Worm (Caenorhabditis elegans) whole organism, late embryonic: ENCODE measurements around the gene gst-27.

Experiments
- ahr-1 ChIP-seq: sonication (generic microtip); optimal IDR thresholded peaks from 2 replicates; lab custom pipeline; 2016; ENCODE audit warnings: missing genetic modification characterization, missing compliant biosample characterization
- ama-1 ChIP-seq: fragments of 150-350 bp; optimal IDR thresholded peaks from 2 replicates; lab custom pipeline; 2014
- ceh-14 ChIP-seq: sonication (generic microtip); optimal IDR thresholded peaks from 2 replicates; lab custom pipeline; 2016; ENCODE audit warnings: missing genotype, missing genetic modification characterization, missing compliant biosample characterization
- ceh-24 ChIP-seq: sonication (generic microtip); optimal IDR thresholded peaks from 2 replicates; lab custom pipeline; 2016; ENCODE audit warnings: mild to moderate bottlenecking, missing genetic modification characterization, missing compliant biosample characterization
- ceh-6 ChIP-seq: fragments of 200-800 bp; sonication (Bioruptor generic); optimal IDR thresholded peaks from 2 replicates; lab custom pipeline; 2018; ENCODE audit warnings: mild to moderate bottlenecking, missing genetic modification characterization, missing compliant biosample characterization
- fkh-10 ChIP-seq: fragments of 150-350 bp; optimal IDR thresholded peaks from 2 replicates; lab custom pipeline; 2014; ENCODE audit warnings: missing biosample characterization, missing genetic modification reagents, missing genetic modification characterization
- pag-3 ChIP-seq: sonication (generic microtip); optimal IDR thresholded peaks from 2 replicates; lab custom pipeline; 2016; ENCODE audit warnings: missing compliant biosample characterization, missing genetic modification characterization, borderline replicate concordance
- pqm-1 ChIP-seq: sonication (generic microtip); optimal IDR thresholded peaks from 2 replicates; lab custom pipeline; 2016; ENCODE audit warnings: missing genetic modification characterization, missing compliant biosample characterization
- unc-86 ChIP-seq: sonication (generic microtip); optimal IDR thresholded peaks from 2 replicates; lab custom pipeline; 2016; ENCODE audit warnings: missing genetic modification characterization, missing compliant biosample characterization

DNA sequence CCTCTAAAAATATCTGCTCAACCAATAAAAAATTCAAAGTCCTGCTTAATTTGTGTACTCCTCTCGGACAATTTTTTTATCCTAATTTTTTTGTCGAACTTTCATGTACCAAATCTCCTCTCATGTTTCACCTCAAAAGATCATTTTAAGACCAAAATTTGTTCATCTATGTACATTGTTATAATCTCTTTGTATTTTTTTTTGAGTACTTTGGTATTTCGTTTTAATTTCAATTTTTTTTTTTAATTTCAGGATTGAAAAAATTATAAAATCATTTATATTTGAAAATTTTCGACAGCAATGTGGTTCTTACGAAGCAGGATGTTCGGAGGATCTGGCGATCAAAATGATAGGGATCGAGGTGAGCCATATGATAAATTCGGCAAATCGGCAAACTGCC is 30.9 kb upstream of the gst-27 start, which contains the start of gene spsb-1:
- TF ChIP-seq pqm-1 (tag; lab: Kevin White, UChicago): no peak
- no peak for TF ChIP-seq ama-1 (lab: Kevin White, UChicago)
- TF ChIP-seq unc-86 (tag; lab: Kevin White, UChicago): no peak
- TF ChIP-seq ahr-1: no peak
- no peak for TF ChIP-seq pag-3 (tag; lab: Kevin White, UChicago)
- no peak for TF ChIP-seq fkh-10 (GFP tag; lab: Kevin White, UChicago)
- TF ChIP-seq ceh-24 (tag; lab: Kevin White, UChicago): no peak
- TF ChIP-seq ceh-6: no peak
- TF ChIP-seq ceh-14 (tag; lab: Kevin White, UChicago): no peak
